Worm (Caenorhabditis elegans): Measurements from ENCODE around the gene W06B4.1.

ce11 chrII:4441278-4441677 is 30.1 kb upstream of the W06B4.1 start:
- no peak for TF ChIP-seq rcor-1 (GFP tag; IDR thresholded peaks at IDR 0.05)
- TF ChIP-seq mcd-1 (GFP tag; IDR thresholded peaks at IDR 0.05): no peak
- no peak for TF ChIP-seq ets-4 (GFP tag; optimal IDR thresholded peaks at IDR 0.05)
- TF ChIP-seq madf-10 (tag; optimal IDR thresholded peaks at IDR 0.05): no peak
- no peak for TF ChIP-seq F52B5.7 (tag; optimal IDR thresholded peaks at IDR 0.05)
- TF ChIP-seq ekl-4 (GFP tag; IDR thresholded peaks at IDR 0.05): no peak
- no peak for TF ChIP-seq Y95B8A.8 (GFP tag; IDR thresholded peaks at IDR 0.05)
- TF ChIP-seq nhr-27 (tag; optimal IDR thresholded peaks at IDR 0.05): no peak
- no peak for TF ChIP-seq lin-35 (GFP tag; optimal IDR thresholded peaks at IDR 0.05)
- no peak for TF ChIP-seq sdz-38 (tag; optimal IDR thresholded peaks at IDR 0.05)

All from whole organism, young adult.